Fruit fly (Drosophila melanogaster) S2 (cell line): Measurements from ENCODE around the gene Drep4.

ENCODE experiments used
- CG8478 ChIP-seq: fragments of >200 bp; optimal IDR thresholded peaks from 2 replicates; lab custom pipeline; 2018
- CTCF ChIP-seq, 2 experiments: fragments of >200 bp; optimal IDR thresholded peaks; 2 replicates each; lab custom pipeline; 2018

DNA sequence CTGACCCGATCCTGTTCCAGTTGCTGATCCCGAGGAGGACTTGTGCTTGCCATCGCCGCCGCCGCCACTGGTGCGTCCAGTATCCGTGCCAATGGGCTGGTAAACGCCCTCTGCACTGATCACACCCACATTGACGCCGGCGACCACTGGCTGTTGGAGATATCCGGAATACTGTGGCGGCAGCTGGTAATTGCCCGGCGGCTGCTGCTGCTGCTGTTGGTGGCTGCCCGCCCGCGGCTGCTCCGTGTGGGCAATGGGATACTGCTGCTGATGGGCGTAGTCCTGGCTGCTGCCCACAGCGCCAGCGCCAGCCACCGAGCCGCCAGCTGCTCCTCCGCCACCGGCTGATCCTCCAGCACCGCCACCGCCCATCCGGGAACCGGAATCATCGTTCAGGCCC, 18.7 kb upstream of the Drep4 start:
- TF ChIP-seq CG8478 (lab: Kevin White, UChicago) = no peak
- TF ChIP-seq CTCF (optimal IDR thresholded peaks at IDR 0.05; lab: Kevin White, UChicago) = no peak
